Worm (Caenorhabditis elegans) whole organism, L3 larva: Measurements from ENCODE around the gene K08F11.1.
A peak's percentile ranks its signal among the peaks of the same experiment; 100 is the strongest.

Source experiments
- ceh-82 ChIP-seq: fragments of 150-350 bp; optimal IDR thresholded peaks from 2 replicates; lab custom pipeline; 2014; ENCODE audit warnings: missing biosample characterization, missing genetic modification characterization
- elt-2 ChIP-seq: sonication (generic microtip); optimal IDR thresholded peaks from 2 replicates; lab custom pipeline; 2016; ENCODE audit warnings: missing genetic modification reagents, mild to moderate bottlenecking, missing genetic modification characterization, missing compliant biosample characterization
- nhr-11 ChIP-seq: fragments of 150-350 bp; optimal IDR thresholded peaks from 2 replicates; lab custom pipeline; 2014; ENCODE audit warnings: missing biosample characterization, missing genetic modification characterization
- nhr-28 ChIP-seq: fragments of 150-350 bp; optimal IDR thresholded peaks from 2 replicates; lab custom pipeline; 2014; ENCODE audit warnings: missing biosample characterization, missing genetic modification characterization
- nhr-76 ChIP-seq: fragments of 150-350 bp; sonication (generic microtip); optimal IDR thresholded peaks from 5 replicates; lab custom pipeline; 2014; ENCODE audit warnings: missing biosample characterization, missing genetic modification characterization
- zag-1 ChIP-seq: fragments of 150-350 bp; optimal IDR thresholded peaks from 2 replicates; lab custom pipeline; 2014; ENCODE audit warnings: missing biosample characterization, missing genetic modification characterization

- TF ChIP-seq zag-1 (no peak), nhr-28 (tag; lab: Kevin White, UChicago) (no peak), nhr-76 (no peak), elt-2 (tag; lab: Kevin White, UChicago) (peak; percentile 25), nhr-11 (tag; lab: Kevin White, UChicago) (no peak), ceh-82 (tag; lab: Kevin White, UChicago) (no peak)
Observed at ce11 chrIV:4745422-4745821, 20.8 kb downstream of the K08F11.1 start, which contains the start of gene timm-17B.1.
